Worm (Caenorhabditis elegans): ENCODE measurements around the gene lipl-3.

ce11 chrV:536571-536970 lies 12.6 kb upstream of the lipl-3 start, which contains the start of gene C14C6.5:
- TF ChIP-seq ZK546.5 (tag; optimal IDR thresholded peaks at IDR 0.05) (no peak), egl-5 (tag; optimal IDR thresholded peaks at IDR 0.05) (no peak), fkh-10 (GFP tag; optimal IDR thresholded peaks at IDR 0.05) (no peak), nhr-12 (tag; optimal IDR thresholded peaks at IDR 0.05) (no peak), hmg-11 (tag; optimal IDR thresholded peaks at IDR 0.05) (no peak), pha-4 (tag; optimal IDR thresholded peaks at IDR 0.05) (no peak), ceh-28 (tag; optimal IDR thresholded peaks at IDR 0.05) (no peak), ceh-16 (tag; optimal IDR thresholded peaks at IDR 0.05) (no peak), ceh-82 (tag; optimal IDR thresholded peaks at IDR 0.05) (no peak), skn-1 (tag; optimal IDR thresholded peaks at IDR 0.05) (no peak), egl-27 (tag; optimal IDR thresholded peaks at IDR 0.05) (no peak), nfya-1 (tag; optimal IDR thresholded peaks at IDR 0.05; ENCODE audit: insufficient read depth) (no peak), aly-2 (tag; optimal IDR thresholded peaks at IDR 0.05) (no peak)

Measured in whole organism, L3 larva.